Fruit fly (Drosophila melanogaster) whole organism, larva: ENCODE results near the gene kst.
A peak's percentile ranks its signal among the peaks of the same experiment; 100 is the strongest.

Experiments used
- noc ChIP-seq: fragments of 200-800 bp; sonication (Bioruptor generic); optimal IDR thresholded peaks from 3 replicates; lab custom pipeline; 2019; ENCODE audit warnings: missing biosample characterization, mild to moderate bottlenecking, missing genetic modification characterization, moderate library complexity

Gene kst

dm6 chr3L:3394854-3395723 lies 58.4 kb downstream of the kst start:
- TF ChIP-seq noc (tag; lab: Kevin White, UChicago): no peak

- TF ChIP-seq noc (tag; lab: Kevin White, UChicago): no peak
Observed at dm6 chr3L:3396056-3396455, 59.4 kb downstream of the kst start.

- TF ChIP-seq noc (tag; lab: Kevin White, UChicago): no peak
Observed at dm6 chr3L:3397309-3397821, 60.7 kb downstream of the kst start.

dm6 chr3L:3397849-3398248 lies 61.2 kb downstream of the kst start:
- TF ChIP-seq noc (tag; lab: Kevin White, UChicago): no peak

dm6 chr3L:3398496-3398895 lies 61.8 kb downstream of the kst start:
- TF ChIP-seq noc (tag; lab: Kevin White, UChicago): no peak

dm6 chr3L:3399249-3399922 lies 62.7 kb downstream of the kst start:
- peak; percentile 51 for TF ChIP-seq noc (tag; lab: Kevin White, UChicago)

- no peak for TF ChIP-seq noc (tag; lab: Kevin White, UChicago)
Observed at dm6 chr3L:3399923-3400309, 63.3 kb downstream of the kst start.

- no peak for TF ChIP-seq noc (tag; lab: Kevin White, UChicago)
Observed at dm6 chr3L:3400555-3401198, 64.0 kb downstream of the kst start.

- no peak for TF ChIP-seq noc (tag; lab: Kevin White, UChicago)
Observed at dm6 chr3L:3405592-3405991, 68.9 kb downstream of the kst start.

- TF ChIP-seq noc (tag; lab: Kevin White, UChicago): no peak
Observed at dm6 chr3L:3406307-3407061, 69.8 kb downstream of the kst start.

- TF ChIP-seq noc (tag; lab: Kevin White, UChicago): peak; percentile 7
Observed at dm6 chr3L:3407481-3407880, 70.8 kb downstream of the kst start.

- TF ChIP-seq noc (tag; lab: Kevin White, UChicago): no peak
Observed at dm6 chr3L:3408231-3408630, 71.6 kb downstream of the kst start.

dm6 chr3L:3408796-3409625 lies 72.4 kb downstream of the kst start:
- TF ChIP-seq noc (tag; lab: Kevin White, UChicago): no peak

- TF ChIP-seq noc (tag; lab: Kevin White, UChicago): no peak
Observed at dm6 chr3L:3409626-3410301, 73.1 kb downstream of the kst start.
